Worm (Caenorhabditis elegans) whole organism, L1 larva: ENCODE data around the gene cfz-2.

Experiments used
- F16B12.6 ChIP-seq: fragments of 150-350 bp; optimal IDR thresholded peaks from 2 replicates; lab custom pipeline; 2014; ENCODE audit warnings: missing biosample characterization, missing genetic modification characterization
- aha-1 ChIP-seq: fragments of 150-350 bp; optimal IDR thresholded peaks from 2 replicates; lab custom pipeline; 2014; ENCODE audit warnings: missing biosample characterization, missing genetic modification characterization
- ama-1 ChIP-seq: fragments of 150-350 bp; optimal IDR thresholded peaks from 2 replicates; lab custom pipeline; 2014
- blmp-1 ChIP-seq: fragments of 150-350 bp; optimal IDR thresholded peaks from 2 replicates; lab custom pipeline; 2014; ENCODE audit warnings: missing biosample characterization, missing genetic modification characterization
- ceh-63 ChIP-seq: fragments of 200-800 bp; sonication (Bioruptor generic); optimal IDR thresholded peaks from 2 replicates; lab custom pipeline; 2018; ENCODE audit warnings: mild to moderate bottlenecking, missing genetic modification characterization, missing compliant biosample characterization
- ceh-8 ChIP-seq: fragments of 200-800 bp; sonication (Bioruptor generic); optimal IDR thresholded peaks from 2 replicates; lab custom pipeline; 2018; ENCODE audit warnings: mild to moderate bottlenecking, missing genetic modification characterization, moderate library complexity, missing compliant biosample characterization
- ceh-88 ChIP-seq: fragments of 200-800 bp; sonication (Bioruptor generic); IDR thresholded peaks from 2 replicates; pipeline ENCODE4 v1.3.6; 2022; ENCODE audit warnings: missing genetic modification characterization, missing compliant biosample characterization
- efl-1 ChIP-seq, 4 experiments: fragments of 150-350 bp; optimal IDR thresholded peaks in 3 of 4; peaks in 1 of 4; 1 replicate in 1 of 4; 2 replicates in 3 of 4; lab custom pipeline; 2014; ENCODE audit warnings: missing biosample characterization in 2 of 4, missing genetic modification characterization in 2 of 4, missing genetic modification reagents in 2 of 4
- efl-3 ChIP-seq: fragments of 200-800 bp; sonication (Bioruptor generic); optimal IDR thresholded peaks from 2 replicates; lab custom pipeline; 2018; ENCODE audit warnings: mild to moderate bottlenecking, missing genetic modification characterization, missing compliant biosample characterization
- elt-2 ChIP-seq: sonication (generic microtip); optimal IDR thresholded peaks from 2 replicates; lab custom pipeline; 2016; ENCODE audit warnings: missing genetic modification characterization, mild to moderate bottlenecking, inconsistent platforms, missing compliant biosample characterization, missing genetic modification reagents
- fkh-10 ChIP-seq: sonication (generic microtip); optimal IDR thresholded peaks from 2 replicates; lab custom pipeline; 2017; ENCODE audit warnings: missing biosample characterization, missing genetic modification reagents, missing genetic modification characterization
- fkh-8 ChIP-seq: sonication (generic microtip); optimal IDR thresholded peaks from 2 replicates; lab custom pipeline; 2016; ENCODE audit warnings: mild to moderate bottlenecking, missing genetic modification characterization, missing compliant biosample characterization
- grh-1 ChIP-seq: fragments of 200-800 bp; sonication (Bioruptor generic); IDR thresholded peaks from 2 replicates; pipeline ENCODE4 v1.3.6; 2022; ENCODE audit warnings: missing genetic modification reagents, missing genetic modification characterization, missing compliant biosample characterization
- hpl-2 ChIP-seq: fragments of 150-350 bp; optimal IDR thresholded peaks from 2 replicates; lab custom pipeline; 2014; ENCODE audit warnings: missing biosample characterization, missing genetic modification reagents, missing genetic modification characterization
- irx-1 ChIP-seq: sonication (generic microtip); optimal IDR thresholded peaks from 2 replicates; lab custom pipeline; 2016; ENCODE audit warnings: missing genetic modification characterization, missing compliant biosample characterization
- lin-14 ChIP-seq: fragments of 200-800 bp; sonication (Bioruptor generic); optimal IDR thresholded peaks from 2 replicates; lab custom pipeline; 2018; ENCODE audit warnings: mild to moderate bottlenecking, missing genetic modification characterization, moderate library complexity, missing compliant biosample characterization
- lin-15B ChIP-seq: fragments of 150-350 bp; sonication (generic microtip); optimal IDR thresholded peaks from 3 replicates; lab custom pipeline; 2014; ENCODE audit warnings: missing biosample characterization, missing genetic modification characterization
- lir-3 ChIP-seq: sonication (generic microtip); optimal IDR thresholded peaks from 2 replicates; lab custom pipeline; 2016; ENCODE audit warnings: mild to moderate bottlenecking, missing genetic modification characterization, moderate library complexity, missing compliant biosample characterization; ENCODE audit not compliant: poor library complexity
- nhr-47 ChIP-seq: sonication (generic microtip); optimal IDR thresholded peaks from 2 replicates; lab custom pipeline; 2016; ENCODE audit warnings: mild to moderate bottlenecking, missing genetic modification characterization, moderate library complexity, missing compliant biosample characterization
- nhr-84 ChIP-seq: sonication (generic microtip); optimal IDR thresholded peaks from 2 replicates; lab custom pipeline; 2017; ENCODE audit warnings: missing biosample characterization, missing genetic modification characterization
- nhr-90 ChIP-seq: sonication (generic microtip); optimal IDR thresholded peaks from 2 replicates; lab custom pipeline; 2016; ENCODE audit warnings: mild to moderate bottlenecking, missing genetic modification characterization, missing compliant biosample characterization; ENCODE audit not compliant: poor library complexity
- pax-3 ChIP-seq: fragments of 200-800 bp; sonication (Bioruptor generic); optimal IDR thresholded peaks from 2 replicates; lab custom pipeline; 2018; ENCODE audit warnings: mild to moderate bottlenecking, missing genetic modification characterization, moderate library complexity, missing compliant biosample characterization
- sup-37 ChIP-seq: fragments of 200-800 bp; sonication (Bioruptor generic); optimal IDR thresholded peaks from 2 replicates; lab custom pipeline; 2018; ENCODE audit warnings: mild to moderate bottlenecking, missing genetic modification characterization, missing compliant biosample characterization
- xbp-1 ChIP-seq: sonication (generic microtip); optimal IDR thresholded peaks from 2 replicates; lab custom pipeline; 2016; ENCODE audit warnings: missing genetic modification characterization, missing compliant biosample characterization
- ztf-11 ChIP-seq, 2 experiments: sonication (generic microtip); optimal IDR thresholded peaks; 2 replicates each; lab custom pipeline; 2016 to 2017; ENCODE audit warnings: missing genetic modification characterization in 2 of 2, missing biosample characterization in 1 of 2, missing compliant biosample characterization in 1 of 2

cfz-2 gene

ce11 chrV:3455135-3455747, 10.6 kb upstream of the cfz-2 start:
- TF ChIP-seq efl-1 (optimal IDR thresholded peaks at IDR 0.05; lab: Kevin White, UChicago) = no peak
- TF ChIP-seq efl-1 (GFP tag; optimal IDR thresholded peaks at IDR 0.05 in 1 of 2; lab: Kevin White, UChicago) = peak in 1 of 2 experiments; percentile 55
- TF ChIP-seq hpl-2 (GFP tag; lab: Kevin White, UChicago) = no peak
- TF ChIP-seq, all 84 proteins: peak for 1

- TF ChIP-seq ceh-63 (no peak), fkh-10 (GFP tag; lab: Kevin White, UChicago) (no peak)
Measured at ce11 chrV:3454620-3455019, 9.9 kb upstream of the cfz-2 start.

ce11 chrV:3452489-3452888, 7.8 kb upstream of the cfz-2 start:
- TF ChIP-seq ceh-88 (no peak), nhr-90 (tag; lab: Kevin White, UChicago) (no peak), efl-3 (GFP tag; lab: Kevin White, UChicago) (no peak), irx-1 (tag; lab: Kevin White, UChicago) (no peak), elt-2 (tag; lab: Kevin White, UChicago) (no peak), fkh-10 (GFP tag; lab: Kevin White, UChicago) (peak; percentile 37), grh-1 (GFP tag; lab: Robert Waterston, UW) (no peak), ama-1 (lab: Kevin White, UChicago) (no peak)

DNA sequence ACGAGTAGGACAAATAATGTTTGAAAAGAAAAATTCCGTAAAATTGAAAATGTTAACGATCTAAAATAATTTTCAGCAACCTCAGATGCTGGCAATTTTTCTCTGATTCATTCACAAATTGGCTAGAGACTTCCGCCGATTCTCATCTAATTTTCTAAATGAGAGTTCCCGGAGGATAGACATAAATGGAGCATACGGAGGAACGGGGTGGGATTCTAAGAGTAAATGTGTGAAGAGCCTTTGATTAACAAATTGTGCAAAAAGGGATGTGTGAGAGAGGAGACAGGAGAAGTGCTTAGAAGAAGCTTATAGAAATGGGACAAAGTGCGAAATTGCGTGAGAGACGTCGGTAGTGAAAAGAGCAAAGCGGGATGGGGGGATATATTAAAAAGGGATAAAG, 7.0 kb upstream of the cfz-2 start:
- TF ChIP-seq lin-14 (GFP tag; lab: Kevin White, UChicago) = peak; percentile 1
- no peak for TF ChIP-seq aha-1 (tag; lab: Kevin White, UChicago)
- TF ChIP-seq, all 84 proteins: peak for 1

- TF ChIP-seq lir-3 (tag; lab: Kevin White, UChicago) (no peak), lin-15B (tag; lab: Kevin White, UChicago) (no peak), blmp-1 (no peak), ztf-11 (tag; optimal IDR thresholded peaks at IDR 0.05; lab: Kevin White, UChicago) (no peak), efl-3 (GFP tag; lab: Kevin White, UChicago) (no peak), nhr-47 (tag; lab: Kevin White, UChicago) (no peak)
- TF ChIP-seq, all 84 proteins: peak for 0
Measured at ce11 chrV:3450351-3450750, 5.7 kb upstream of the cfz-2 start.

- TF ChIP-seq aha-1 (tag; lab: Kevin White, UChicago) = no peak
- TF ChIP-seq sup-37 = no peak
- TF ChIP-seq fkh-8 (tag; lab: Kevin White, UChicago) = no peak
- TF ChIP-seq ama-1 (lab: Kevin White, UChicago) = no peak
- TF ChIP-seq pax-3 = no peak
- TF ChIP-seq nhr-47 (tag; lab: Kevin White, UChicago) = no peak
- no peak for TF ChIP-seq F16B12.6
- TF ChIP-seq elt-2 (tag; lab: Kevin White, UChicago) = no peak
- no peak for TF ChIP-seq efl-1 (optimal IDR thresholded peaks at IDR 0.05; lab: Kevin White, UChicago)
- no peak for TF ChIP-seq efl-1 (GFP tag; optimal IDR thresholded peaks at IDR 0.05 in 1 of 2; lab: Kevin White, UChicago)
- no peak for TF ChIP-seq nhr-84 (tag; lab: Kevin White, UChicago)
Measured at ce11 chrV:3449810-3450209, 5.1 kb upstream of the cfz-2 start.

- TF ChIP-seq elt-2 (tag; lab: Kevin White, UChicago) = no peak
- no peak for TF ChIP-seq blmp-1
- TF ChIP-seq xbp-1 (tag; lab: Kevin White, UChicago) = no peak
- TF ChIP-seq efl-3 (GFP tag; lab: Kevin White, UChicago) = no peak
- TF ChIP-seq efl-1 (optimal IDR thresholded peaks at IDR 0.05; lab: Kevin White, UChicago) = no peak
- TF ChIP-seq efl-1 (GFP tag; optimal IDR thresholded peaks at IDR 0.05 in 1 of 2; lab: Kevin White, UChicago) = peak in 1 of 2 experiments; percentile 83
- no peak for TF ChIP-seq ceh-8 (GFP tag; lab: Kevin White, UChicago)
Measured at ce11 chrV:3445090-3445832, 584 bp upstream of the cfz-2 start.
